Worm (Caenorhabditis elegans): Measurements from ENCODE around the gene clec-245.

The clec-245 gene

DNA sequence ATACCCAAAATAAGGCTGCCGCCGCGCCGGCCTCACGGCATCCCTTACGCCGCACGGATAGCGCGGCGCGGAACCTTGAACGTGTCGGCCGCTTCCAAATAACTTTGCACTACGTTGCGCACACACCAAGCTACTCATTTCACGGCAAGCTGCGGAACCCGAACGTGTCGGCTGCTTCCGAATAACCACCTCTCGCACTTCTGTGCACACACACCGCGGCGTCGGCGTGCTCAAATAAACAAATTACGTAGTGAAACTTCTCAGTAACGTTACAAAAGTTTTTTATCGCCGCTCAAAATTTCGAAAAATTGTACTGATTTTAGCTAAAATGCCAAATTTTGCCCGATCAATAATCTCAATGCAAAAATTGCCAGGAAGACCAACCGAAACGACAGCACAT is 24.6 kb upstream of the clec-245 start:
- no peak for TF ChIP-seq ceh-16 (tag; optimal IDR thresholded peaks at IDR 0.05)
- TF ChIP-seq ZK546.5 (tag; optimal IDR thresholded peaks at IDR 0.05) = no peak

DNA sequence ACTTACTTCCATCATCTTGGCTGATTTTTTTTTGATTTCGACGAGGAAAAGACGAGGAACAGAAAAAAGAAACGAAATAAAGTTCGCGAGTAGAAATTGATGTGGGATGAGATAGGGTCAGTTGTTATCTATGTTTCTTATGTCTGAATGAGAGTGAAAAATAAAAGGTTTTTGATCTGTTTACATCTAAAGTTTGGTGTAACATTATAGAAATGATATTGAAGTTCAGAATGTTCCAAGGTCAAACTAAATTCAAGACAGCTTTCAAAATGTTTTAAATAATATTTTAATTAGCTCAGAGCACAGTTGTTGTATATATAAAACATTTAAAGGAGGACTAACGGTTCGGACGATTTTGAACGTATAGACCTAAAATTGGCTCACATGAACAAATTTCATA is 20.8 kb upstream of the clec-245 start, which contains the start of gene F16H6.7:
F16H6.7 (minus strand) TSS at position 101 of the 400 bp plus-strand sequence.
- TF ChIP-seq eor-1 (tag; optimal IDR thresholded peaks at IDR 0.05) = no peak
- TF ChIP-seq snpc-4 (tag; optimal IDR thresholded peaks at IDR 0.05) = no peak
- no peak for TF ChIP-seq lsy-12 (tag; optimal IDR thresholded peaks at IDR 0.05)
- TF ChIP-seq ceh-9 (tag; optimal IDR thresholded peaks at IDR 0.05) = no peak
- TF ChIP-seq sea-2 (GFP tag; optimal IDR thresholded peaks at IDR 0.05) = no peak
- no peak for TF ChIP-seq nhr-67 (tag; optimal IDR thresholded peaks at IDR 0.05)

DNA sequence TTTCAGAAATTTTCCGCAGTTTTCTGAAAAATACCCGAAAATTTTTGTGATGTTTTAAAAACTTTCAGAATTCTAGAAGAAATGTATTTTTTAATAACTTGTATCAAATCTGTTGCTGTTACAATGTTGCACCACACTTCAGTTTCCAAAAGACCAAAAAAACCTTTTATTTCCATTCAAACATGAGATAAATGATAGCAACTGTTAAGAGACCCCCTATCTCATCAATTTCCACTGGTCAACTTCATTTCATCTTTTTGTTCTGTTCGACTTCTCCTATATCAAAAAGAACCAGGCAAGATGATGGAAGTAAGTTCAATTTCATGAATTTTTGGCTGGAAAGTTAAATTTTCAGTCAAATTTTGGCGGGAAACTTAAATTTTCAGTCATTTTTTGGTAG is 10.2 kb upstream of the clec-245 start, which contains the start of gene F16H6.4:
F16H6.4 (plus strand) TSS at position 301 of the 400 bp plus-strand sequence.
- no peak for TF ChIP-seq sea-2 (GFP tag; optimal IDR thresholded peaks at IDR 0.05)
- no peak for TF ChIP-seq nhr-67 (tag; optimal IDR thresholded peaks at IDR 0.05)
- TF ChIP-seq unc-62 (GFP tag; optimal IDR thresholded peaks at IDR 0.05) = no peak
- no peak for TF ChIP-seq aly-2 (tag; optimal IDR thresholded peaks at IDR 0.05)
- TF ChIP-seq elt-1 (tag; optimal IDR thresholded peaks at IDR 0.05) = no peak
- no peak for TF ChIP-seq ZK546.5 (tag; optimal IDR thresholded peaks at IDR 0.05)
- no peak for TF ChIP-seq pqm-1 (tag; optimal IDR thresholded peaks at IDR 0.05)
- TF ChIP-seq nhr-23 (tag; optimal IDR thresholded peaks at IDR 0.05) = no peak
- TF ChIP-seq pha-4 (tag; optimal IDR thresholded peaks at IDR 0.05) = no peak
- no peak for TF ChIP-seq egl-5 (tag; optimal IDR thresholded peaks at IDR 0.05)
- no peak for TF ChIP-seq tbx-2 (tag; optimal IDR thresholded peaks at IDR 0.05)
- TF ChIP-seq nfya-1 (tag; optimal IDR thresholded peaks at IDR 0.05; ENCODE audit: insufficient read depth) = no peak
- TF ChIP-seq nhr-237 (tag; optimal IDR thresholded peaks at IDR 0.05) = no peak
- TF ChIP-seq hmg-11 (tag; optimal IDR thresholded peaks at IDR 0.05) = no peak
- TF ChIP-seq daf-12 (tag; optimal IDR thresholded peaks at IDR 0.05) = no peak
- TF ChIP-seq skn-1 (tag; optimal IDR thresholded peaks at IDR 0.05) = no peak
- no peak for TF ChIP-seq fos-1 (tag; optimal IDR thresholded peaks at IDR 0.05)
- no peak for TF ChIP-seq unc-39 (tag; optimal IDR thresholded peaks at IDR 0.05)
- no peak for TF ChIP-seq ama-1 (optimal IDR thresholded peaks at IDR 0.05)
- no peak for TF ChIP-seq lin-39 (tag; optimal IDR thresholded peaks at IDR 0.05)

DNA sequence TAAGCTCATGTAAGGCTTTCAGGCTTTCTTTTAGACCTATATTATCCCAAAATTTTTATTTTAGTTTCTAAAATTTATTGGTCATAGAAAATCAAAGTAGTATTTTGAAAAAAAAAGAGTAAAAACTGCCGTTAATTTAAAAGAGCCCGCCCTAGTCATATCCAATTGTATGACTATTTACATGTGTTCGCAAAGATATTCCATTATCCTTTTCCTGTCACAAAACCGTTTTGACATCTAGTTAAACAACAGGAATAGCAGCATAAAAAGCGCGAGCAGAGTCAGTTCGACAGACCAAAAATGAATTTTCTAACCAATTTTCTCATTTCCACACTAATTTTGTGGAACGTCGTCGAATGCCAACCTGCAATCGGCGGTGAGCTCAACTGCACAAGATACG is 6.8 kb upstream of the clec-245 start, which contains the start of gene F16H6.3:
F16H6.3 (plus strand) TSS at position 301 of the 400 bp plus-strand sequence.
- TF ChIP-seq R02D3.7 (tag; optimal IDR thresholded peaks at IDR 0.05) (no peak), ceh-28 (tag; optimal IDR thresholded peaks at IDR 0.05) (no peak), ceh-9 (tag; optimal IDR thresholded peaks at IDR 0.05) (no peak), nhr-67 (tag; optimal IDR thresholded peaks at IDR 0.05) (no peak), ceh-82 (tag; optimal IDR thresholded peaks at IDR 0.05) (no peak), snpc-4 (tag; optimal IDR thresholded peaks at IDR 0.05) (no peak), mml-1 (tag; optimal IDR thresholded peaks at IDR 0.05) (no peak), ztf-11 (tag; optimal IDR thresholded peaks at IDR 0.05) (no peak), zag-1 (tag; optimal IDR thresholded peaks at IDR 0.05) (no peak), nhr-25 (tag; optimal IDR thresholded peaks at IDR 0.05) (no peak), pqm-1 (tag; optimal IDR thresholded peaks at IDR 0.05) (no peak), nhr-77 (tag; optimal IDR thresholded peaks at IDR 0.05) (no peak), fos-1 (tag; optimal IDR thresholded peaks at IDR 0.05) (no peak), elt-1 (tag; optimal IDR thresholded peaks at IDR 0.05) (no peak), nhr-237 (tag; optimal IDR thresholded peaks at IDR 0.05) (no peak), lsy-12 (tag; optimal IDR thresholded peaks at IDR 0.05) (no peak), nhr-12 (tag; optimal IDR thresholded peaks at IDR 0.05) (no peak), elt-3 (tag; optimal IDR thresholded peaks at IDR 0.05) (no peak), nhr-43 (tag; optimal IDR thresholded peaks at IDR 0.05; ENCODE audit: poor library complexity, severe bottlenecking) (no peak), ztf-4 (tag; optimal IDR thresholded peaks at IDR 0.05) (no peak)

DNA sequence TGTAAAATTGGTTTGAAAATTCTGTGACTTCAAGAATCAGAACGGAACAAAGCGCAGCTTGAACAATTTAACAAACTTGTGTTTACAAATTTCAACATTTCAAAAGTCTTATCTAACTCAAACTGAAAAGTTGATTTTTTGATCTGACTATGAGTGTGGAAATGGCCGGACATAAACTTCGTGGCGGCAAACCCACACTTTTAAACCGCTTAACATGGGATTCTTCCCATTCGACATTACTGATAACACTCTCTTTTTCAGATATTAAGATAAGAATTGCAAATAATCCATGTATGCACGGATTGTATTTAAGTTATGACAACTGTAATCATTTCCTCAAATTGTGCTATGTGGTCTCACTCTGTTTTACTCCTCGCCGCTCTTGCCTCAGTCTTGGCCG is 2.9 kb upstream of the clec-245 start, which contains the start of gene clec-42:
clec-42 (plus strand) TSS at position 285 of the 400 bp plus-strand sequence.
- TF ChIP-seq fkh-10 (GFP tag; optimal IDR thresholded peaks at IDR 0.05) (no peak), snpc-4 (tag; optimal IDR thresholded peaks at IDR 0.05) (no peak), nhr-23 (tag; optimal IDR thresholded peaks at IDR 0.05) (no peak), jun-1 (tag; optimal IDR thresholded peaks at IDR 0.05) (peak; percentile 1), nhr-237 (tag; optimal IDR thresholded peaks at IDR 0.05) (no peak), ceh-82 (tag; optimal IDR thresholded peaks at IDR 0.05) (no peak), zag-1 (tag; optimal IDR thresholded peaks at IDR 0.05) (no peak), sea-2 (GFP tag; optimal IDR thresholded peaks at IDR 0.05) (no peak), lin-39 (tag; optimal IDR thresholded peaks at IDR 0.05) (no peak), hmg-11 (tag; optimal IDR thresholded peaks at IDR 0.05) (no peak), pqm-1 (tag; optimal IDR thresholded peaks at IDR 0.05) (peak; percentile 31), skn-1 (tag; optimal IDR thresholded peaks at IDR 0.05) (no peak), nhr-76 (tag; optimal IDR thresholded peaks at IDR 0.05) (no peak), elt-2 (tag; optimal IDR thresholded peaks at IDR 0.05) (peak; percentile 79), eor-1 (tag; optimal IDR thresholded peaks at IDR 0.05) (no peak), ceh-28 (tag; optimal IDR thresholded peaks at IDR 0.05) (no peak), egl-5 (tag; optimal IDR thresholded peaks at IDR 0.05) (no peak), unc-62 (GFP tag; optimal IDR thresholded peaks at IDR 0.05) (no peak), ceh-16 (tag; optimal IDR thresholded peaks at IDR 0.05) (no peak)

Data from whole organism, L3 larva.